Worm (Caenorhabditis elegans): ENCODE results near the gene C31H2.4.

Gene C31H2.4

ce11 chrX:5124288-5124687, 35.2 kb downstream of the C31H2.4 start:
- TF ChIP-seq aly-1 (tag; optimal IDR thresholded peaks at IDR 0.05) (no peak), hmbx-1 (tag; optimal IDR thresholded peaks at IDR 0.05) (no peak), scrt-1 (GFP tag; IDR thresholded peaks at IDR 0.05) (no peak), tbx-11 (GFP tag; IDR thresholded peaks at IDR 0.05) (no peak), pes-1 (GFP tag; IDR thresholded peaks at IDR 0.05) (no peak), hnd-1 (tag; optimal IDR thresholded peaks at IDR 0.05) (no peak), flt-1 (GFP tag; IDR thresholded peaks at IDR 0.05) (no peak), ama-1 (optimal IDR thresholded peaks at IDR 0.05) (no peak), tra-4 (tag; optimal IDR thresholded peaks at IDR 0.05) (no peak), ceh-36 (tag; optimal IDR thresholded peaks at IDR 0.05) (no peak), ceh-13 (GFP tag; optimal IDR thresholded peaks at IDR 0.05) (no peak), F13C5.2 (tag; optimal IDR thresholded peaks at IDR 0.05) (no peak)

ce11 chrX:5122791-5123414, 36.6 kb downstream of the C31H2.4 start:
- TF ChIP-seq hmg-4 (GFP tag; optimal IDR thresholded peaks at IDR 0.05), result peak; percentile 45
- TF ChIP-seq ets-7 (tag; optimal IDR thresholded peaks at IDR 0.05), result no peak
- TF ChIP-seq sea-1 (GFP tag; conservative IDR thresholded peaks at IDR 0.05), result no peak
- no peak for TF ChIP-seq flt-1 (GFP tag; IDR thresholded peaks at IDR 0.05)
- no peak for TF ChIP-seq F13C5.2 (tag; optimal IDR thresholded peaks at IDR 0.05)
- 0 out of 2 replicates have a peak, but pooled peaks have one; percentile 9 for TF ChIP-seq tbx-11 (GFP tag; IDR thresholded peaks at IDR 0.05)
- no peak for TF ChIP-seq hmbx-1 (tag; optimal IDR thresholded peaks at IDR 0.05)

ce11 chrX:5122369-5122768, 37.1 kb downstream of the C31H2.4 start:
- TF ChIP-seq hmg-4 (GFP tag; optimal IDR thresholded peaks at IDR 0.05) (no peak), tra-4 (tag; optimal IDR thresholded peaks at IDR 0.05) (no peak), aly-1 (tag; optimal IDR thresholded peaks at IDR 0.05) (no peak), scrt-1 (GFP tag; IDR thresholded peaks at IDR 0.05) (no peak), pes-1 (GFP tag; IDR thresholded peaks at IDR 0.05) (no peak), B0310.2 (tag; optimal IDR thresholded peaks at IDR 0.05) (no peak), hmbx-1 (tag; optimal IDR thresholded peaks at IDR 0.05) (no peak), F13C5.2 (tag; optimal IDR thresholded peaks at IDR 0.05) (no peak), ceh-36 (tag; optimal IDR thresholded peaks at IDR 0.05) (no peak), ets-7 (tag; optimal IDR thresholded peaks at IDR 0.05) (no peak), flt-1 (GFP tag; IDR thresholded peaks at IDR 0.05) (no peak), sea-1 (GFP tag; conservative IDR thresholded peaks at IDR 0.05) (no peak), tbx-37 (GFP tag; conservative IDR thresholded peaks at IDR 0.05) (no peak), ama-1 (optimal IDR thresholded peaks at IDR 0.05) (no peak), ceh-13 (GFP tag; optimal IDR thresholded peaks at IDR 0.05) (no peak), hnd-1 (tag; optimal IDR thresholded peaks at IDR 0.05) (no peak)

ce11 chrX:5121789-5122188, 37.7 kb downstream of the C31H2.4 start:
- no peak for TF ChIP-seq ets-7 (tag; optimal IDR thresholded peaks at IDR 0.05)
- no peak for TF ChIP-seq hmg-4 (GFP tag; optimal IDR thresholded peaks at IDR 0.05)
- no peak for TF ChIP-seq scrt-1 (GFP tag; IDR thresholded peaks at IDR 0.05)
- no peak for TF ChIP-seq flt-1 (GFP tag; IDR thresholded peaks at IDR 0.05)
- no peak for TF ChIP-seq F13C5.2 (tag; optimal IDR thresholded peaks at IDR 0.05)
- no peak for TF ChIP-seq pes-1 (GFP tag; IDR thresholded peaks at IDR 0.05)
- TF ChIP-seq hnd-1 (tag; optimal IDR thresholded peaks at IDR 0.05), result no peak

- TF ChIP-seq hmg-4 (GFP tag; optimal IDR thresholded peaks at IDR 0.05) (no peak), tbx-11 (GFP tag; IDR thresholded peaks at IDR 0.05) (no peak), hnd-1 (tag; optimal IDR thresholded peaks at IDR 0.05) (no peak), tra-4 (tag; optimal IDR thresholded peaks at IDR 0.05) (no peak), F13C5.2 (tag; optimal IDR thresholded peaks at IDR 0.05) (no peak), sea-1 (GFP tag; conservative IDR thresholded peaks at IDR 0.05) (no peak)
Measured at ce11 chrX:5120807-5121206, 38.7 kb downstream of the C31H2.4 start.

- TF ChIP-seq scrt-1 (GFP tag; IDR thresholded peaks at IDR 0.05), result no peak
- no peak for TF ChIP-seq ama-1 (optimal IDR thresholded peaks at IDR 0.05)
- no peak for TF ChIP-seq hmg-4 (GFP tag; optimal IDR thresholded peaks at IDR 0.05)
- no peak for TF ChIP-seq hmbx-1 (tag; optimal IDR thresholded peaks at IDR 0.05)
- no peak for TF ChIP-seq flt-1 (GFP tag; IDR thresholded peaks at IDR 0.05)
- TF ChIP-seq ceh-36 (tag; optimal IDR thresholded peaks at IDR 0.05), result no peak
- no peak for TF ChIP-seq sea-1 (GFP tag; conservative IDR thresholded peaks at IDR 0.05)
- TF ChIP-seq ets-7 (tag; optimal IDR thresholded peaks at IDR 0.05), result no peak
- TF ChIP-seq tra-4 (tag; optimal IDR thresholded peaks at IDR 0.05), result no peak
- TF ChIP-seq B0310.2 (tag; optimal IDR thresholded peaks at IDR 0.05), result no peak
- TF ChIP-seq hnd-1 (tag; optimal IDR thresholded peaks at IDR 0.05), result no peak
- no peak for TF ChIP-seq ceh-13 (GFP tag; optimal IDR thresholded peaks at IDR 0.05)
- no peak for TF ChIP-seq pes-1 (GFP tag; IDR thresholded peaks at IDR 0.05)
- TF ChIP-seq aly-1 (tag; optimal IDR thresholded peaks at IDR 0.05), result no peak
- no peak for TF ChIP-seq tbx-11 (GFP tag; IDR thresholded peaks at IDR 0.05)
- TF ChIP-seq F13C5.2 (tag; optimal IDR thresholded peaks at IDR 0.05), result no peak
- no peak for TF ChIP-seq tbx-37 (GFP tag; conservative IDR thresholded peaks at IDR 0.05)
Measured at ce11 chrX:5120196-5120595, 39.3 kb downstream of the C31H2.4 start.

ce11 chrX:5119686-5120085, 39.8 kb downstream of the C31H2.4 start:
- TF ChIP-seq hmg-4 (GFP tag; optimal IDR thresholded peaks at IDR 0.05) (no peak), aly-1 (tag; optimal IDR thresholded peaks at IDR 0.05) (no peak), tra-4 (tag; optimal IDR thresholded peaks at IDR 0.05) (no peak)

ce11 chrX:5119246-5119645, 40.2 kb downstream of the C31H2.4 start:
- no peak for TF ChIP-seq tbx-11 (GFP tag; IDR thresholded peaks at IDR 0.05)
- no peak for TF ChIP-seq F13C5.2 (tag; optimal IDR thresholded peaks at IDR 0.05)

Measured in whole organism, early embryonic.